Worm (Caenorhabditis elegans) whole organism, L4 larva: Measurements from ENCODE around the gene F45D3.4.

Experiments used
- F10B5.3 ChIP-seq: sonication (generic microtip); optimal IDR thresholded peaks from 2 replicates; lab custom pipeline; 2016; ENCODE audit warnings: mild to moderate bottlenecking, missing genetic modification characterization, missing compliant biosample characterization
- F37D6.2 ChIP-seq: sonication (generic microtip); optimal IDR thresholded peaks from 2 replicates; lab custom pipeline; 2016; ENCODE audit warnings: mild to moderate bottlenecking, missing genetic modification characterization, missing compliant biosample characterization
- F49E8.2 ChIP-seq: sonication (generic microtip); optimal IDR thresholded peaks from 2 replicates; lab custom pipeline; 2016; ENCODE audit warnings: missing compliant biosample characterization, mild to moderate bottlenecking, missing genetic modification characterization, borderline replicate concordance
- T26A8.4 ChIP-seq: fragments of 200-800 bp; sonication (Bioruptor generic); IDR thresholded peaks from 2 replicates; pipeline ENCODE4 v1.3.6; 2022; ENCODE audit warnings: missing genetic modification characterization, missing compliant biosample characterization
- Y5F2A.4 ChIP-seq: fragments of 200-800 bp; sonication (Bioruptor generic); optimal IDR thresholded peaks from 2 replicates; lab custom pipeline; 2018; ENCODE audit warnings: mild to moderate bottlenecking, missing genetic modification characterization, missing compliant biosample characterization
- Y75B8A.6 ChIP-seq: fragments of 200-800 bp; sonication (Bioruptor generic); IDR thresholded peaks from 2 replicates; pipeline ENCODE4 v1.3.6; 2022; ENCODE audit warnings: missing genetic modification reagents, missing genetic modification characterization, missing compliant biosample characterization
- aly-2 ChIP-seq: sonication (generic microtip); optimal IDR thresholded peaks from 2 replicates; lab custom pipeline; 2018; ENCODE audit warnings: missing biosample characterization, missing genetic modification characterization
- arid-1 ChIP-seq: fragments of 200-800 bp; sonication (Bioruptor generic); conservative IDR thresholded peaks from 2 replicates; pipeline ENCODE4 v1.3.6; 2022; ENCODE audit warnings: missing genetic modification reagents, missing genetic modification characterization, missing compliant biosample characterization
- attf-4 ChIP-seq: sonication (generic microtip); optimal IDR thresholded peaks from 3 replicates; lab custom pipeline; 2017; ENCODE audit warnings: missing biosample characterization, missing genetic modification characterization
- ceh-20 ChIP-seq: fragments of 200-800 bp; sonication (Bioruptor generic); IDR thresholded peaks from 2 replicates; pipeline ENCODE4 v1.3.6; 2022; ENCODE audit warnings: missing genetic modification reagents, missing genetic modification characterization, missing compliant biosample characterization
- ceh-32 ChIP-seq: sonication (generic microtip); optimal IDR thresholded peaks from 2 replicates; lab custom pipeline; 2016; ENCODE audit warnings: mild to moderate bottlenecking, missing genetic modification characterization, missing compliant biosample characterization; ENCODE audit not compliant: poor library complexity
- ceh-44 ChIP-seq: fragments of 200-800 bp; sonication (Bioruptor generic); IDR thresholded peaks from 2 replicates; pipeline ENCODE4 v1.3.6; 2022; ENCODE audit warnings: missing genetic modification reagents, missing genetic modification characterization, missing compliant biosample characterization
- ceh-82 ChIP-seq: sonication (generic microtip); optimal IDR thresholded peaks from 2 replicates; lab custom pipeline; 2017; ENCODE audit warnings: missing biosample characterization, missing genetic modification characterization
- cey-2 ChIP-seq: sonication (generic microtip); optimal IDR thresholded peaks from 3 replicates; lab custom pipeline; 2017; ENCODE audit warnings: missing genetic modification characterization, mild to moderate bottlenecking, missing compliant biosample characterization, antibody characterized with exemption, borderline replicate concordance; ENCODE audit not compliant: insufficient read depth
- daf-16 ChIP-seq, 3 experiments: sonication (generic microtip); optimal IDR thresholded peaks; 2 replicates each; lab custom pipeline; 2016 to 2017; ENCODE audit warnings: missing genetic modification characterization in 3 of 3, missing genetic modification reagents in 3 of 3, mild to moderate bottlenecking in 2 of 3, missing compliant biosample characterization in 2 of 3, missing biosample characterization in 1 of 3, moderate library complexity in 1 of 3
- daf-19 ChIP-seq: fragments of 200-800 bp; sonication (Bioruptor generic); conservative IDR thresholded peaks from 2 replicates; pipeline ENCODE4 v1.3.6; 2022; ENCODE audit warnings: missing genetic modification characterization, missing compliant biosample characterization
- dmd-6 ChIP-seq: fragments of 200-800 bp; sonication (Bioruptor generic); IDR thresholded peaks from 2 replicates; pipeline ENCODE4 v1.3.6; 2022; ENCODE audit warnings: missing genetic modification reagents, missing genetic modification characterization, missing compliant biosample characterization
- dmd-8 ChIP-seq: fragments of 200-800 bp; sonication (Bioruptor generic); IDR thresholded peaks from 2 replicates; pipeline ENCODE4 v1.3.6; 2022; ENCODE audit warnings: missing genetic modification characterization, missing compliant biosample characterization
- dve-1 ChIP-seq: sonication (generic microtip); optimal IDR thresholded peaks from 2 replicates; lab custom pipeline; 2017; ENCODE audit warnings: antibody characterized with exemption, mild to moderate bottlenecking, missing genetic modification characterization, missing compliant biosample characterization; ENCODE audit not compliant: insufficient read depth
- fkh-10 ChIP-seq: fragments of 150-350 bp; optimal IDR thresholded peaks from 2 replicates; lab custom pipeline; 2014; ENCODE audit warnings: missing biosample characterization, missing genetic modification reagents, missing genetic modification characterization
- hlh-30 ChIP-seq: sonication (generic microtip); optimal IDR thresholded peaks from 2 replicates; lab custom pipeline; 2017; ENCODE audit warnings: antibody characterized with exemption, mild to moderate bottlenecking, missing genetic modification characterization, missing compliant biosample characterization; ENCODE audit not compliant: insufficient read depth
- lin-15B ChIP-seq: fragments of 150-350 bp; sonication (generic microtip); optimal IDR thresholded peaks from 3 replicates; lab custom pipeline; 2014; ENCODE audit warnings: missing biosample characterization, missing genetic modification characterization
- lsy-2 ChIP-seq, 2 experiments: fragments of 150-350 bp in 1 of 2; sonication (generic microtip) in 1 of 2; optimal IDR thresholded peaks; 2 replicates each; lab custom pipeline; 2014 to 2017; ENCODE audit warnings: missing biosample characterization in 2 of 2, missing genetic modification characterization in 2 of 2
- madf-9 ChIP-seq: fragments of 200-800 bp; sonication (Bioruptor generic); conservative IDR thresholded peaks from 2 replicates; pipeline ENCODE4 v1.3.6; 2022; ENCODE audit warnings: missing genetic modification reagents, missing genetic modification characterization, missing compliant biosample characterization
- mdt-29 ChIP-seq: fragments of 200-800 bp; sonication (Bioruptor generic); IDR thresholded peaks from 2 replicates; pipeline ENCODE4 v1.3.6; 2022; ENCODE audit warnings: missing genetic modification reagents, missing genetic modification characterization, missing compliant biosample characterization
- nhr-10 ChIP-seq: fragments of 150-350 bp; optimal IDR thresholded peaks from 2 replicates; lab custom pipeline; 2014; ENCODE audit warnings: missing biosample characterization, missing genetic modification characterization
- nhr-111 ChIP-seq: fragments of 200-800 bp; sonication (Bioruptor generic); optimal IDR thresholded peaks from 2 replicates; lab custom pipeline; 2018; ENCODE audit warnings: mild to moderate bottlenecking, missing genetic modification characterization, missing compliant biosample characterization
- nhr-41 ChIP-seq: fragments of 200-800 bp; sonication (Bioruptor generic); IDR thresholded peaks from 2 replicates; pipeline ENCODE4 v1.3.6; 2022; ENCODE audit warnings: missing genetic modification reagents, missing genetic modification characterization, missing compliant biosample characterization
- nhr-48 ChIP-seq: sonication (generic microtip); optimal IDR thresholded peaks from 2 replicates; lab custom pipeline; 2016; ENCODE audit warnings: mild to moderate bottlenecking, missing genetic modification characterization, missing compliant biosample characterization
- nhr-6 ChIP-seq: fragments of 150-350 bp; optimal IDR thresholded peaks from 2 replicates; lab custom pipeline; 2014; ENCODE audit warnings: missing biosample characterization, missing genetic modification characterization
- nhr-77 ChIP-seq: fragments of 150-350 bp; optimal IDR thresholded peaks from 2 replicates; lab custom pipeline; 2014; ENCODE audit warnings: missing biosample characterization, missing genetic modification characterization
- pha-4 ChIP-seq, 2 experiments: fragments of 150-350 bp in 1 of 2; fragments of 200-800 bp in 1 of 2; sonication (Bioruptor generic) in 1 of 2; IDR thresholded peaks in 1 of 2; optimal IDR thresholded peaks in 1 of 2; 2 replicates each; pipeline versions ENCODE4 v1.3.6 to Lab custom; 2014 to 2022; ENCODE audit warnings: missing genetic modification characterization in 2 of 2, missing genetic modification reagents in 2 of 2, missing biosample characterization in 1 of 2, missing compliant biosample characterization in 1 of 2
- php-3 ChIP-seq: fragments of 200-800 bp; sonication (Bioruptor generic); IDR thresholded peaks from 2 replicates; pipeline ENCODE4 v1.3.6; 2022; ENCODE audit warnings: missing genetic modification reagents, missing genetic modification characterization, missing compliant biosample characterization
- rbr-2 ChIP-seq: sonication (generic microtip); optimal IDR thresholded peaks from 2 replicates; lab custom pipeline; 2016; ENCODE audit warnings: missing genotype, missing genetic modification characterization, missing compliant biosample characterization
- saeg-2 ChIP-seq: fragments of 200-800 bp; sonication (Bioruptor generic); IDR thresholded peaks from 2 replicates; pipeline ENCODE4 v1.3.6; 2022; ENCODE audit warnings: missing genetic modification reagents, missing genetic modification characterization, missing compliant biosample characterization
- set-16 ChIP-seq: fragments of 200-800 bp; sonication (Bioruptor generic); IDR thresholded peaks from 2 replicates; pipeline ENCODE4 v1.3.6; 2022; ENCODE audit warnings: missing genetic modification reagents, missing genetic modification characterization, missing compliant biosample characterization
- skn-1 ChIP-seq: fragments of 150-350 bp; optimal IDR thresholded peaks from 2 replicates; lab custom pipeline; 2014; ENCODE audit warnings: missing biosample characterization, missing genetic modification characterization
- spr-3 ChIP-seq: fragments of 200-800 bp; sonication (Bioruptor generic); optimal IDR thresholded peaks from 2 replicates; lab custom pipeline; 2018; ENCODE audit warnings: mild to moderate bottlenecking, missing genetic modification characterization, missing compliant biosample characterization
- tra-1 ChIP-seq: fragments of 200-800 bp; sonication (Bioruptor generic); IDR thresholded peaks from 2 replicates; pipeline ENCODE4 v1.3.6; 2022; ENCODE audit warnings: missing genetic modification reagents, missing genetic modification characterization, missing compliant biosample characterization
- unc-39 ChIP-seq: sonication (generic microtip); optimal IDR thresholded peaks from 2 replicates; lab custom pipeline; 2017; ENCODE audit warnings: missing biosample characterization, missing genetic modification characterization
- unc-62 ChIP-seq, 3 experiments: fragments of 150-350 bp in 1 of 3; sonication (generic microtip); optimal IDR thresholded peaks in 2 of 3; peaks in 1 of 3; 1 replicate in 1 of 3; 2 replicates in 2 of 3; lab custom pipeline; 2014 to 2017; ENCODE audit warnings: missing biosample characterization in 3 of 3, missing genetic modification characterization in 3 of 3, missing genetic modification reagents in 3 of 3, missing genotype in 1 of 3
- vab-7 ChIP-seq: fragments of 200-800 bp; sonication (Bioruptor generic); IDR thresholded peaks from 2 replicates; pipeline ENCODE4 v1.3.6; 2022; ENCODE audit warnings: missing genetic modification reagents, missing genetic modification characterization, missing compliant biosample characterization
- zag-1 ChIP-seq: fragments of 150-350 bp; optimal IDR thresholded peaks from 2 replicates; lab custom pipeline; 2014; ENCODE audit warnings: missing biosample characterization, missing genetic modification characterization
- zfp-2 ChIP-seq: sonication (generic microtip); optimal IDR thresholded peaks from 2 replicates; lab custom pipeline; 2016; ENCODE audit warnings: mild to moderate bottlenecking, missing genetic modification characterization, missing compliant biosample characterization
- zip-11 ChIP-seq: fragments of 200-800 bp; sonication (Bioruptor generic); IDR thresholded peaks from 2 replicates; pipeline ENCODE4 v1.3.6; 2022; ENCODE audit warnings: missing genetic modification characterization, missing compliant biosample characterization
- ztf-11 ChIP-seq: fragments of 150-350 bp; optimal IDR thresholded peaks from 2 replicates; lab custom pipeline; 2014; ENCODE audit warnings: missing biosample characterization, missing genetic modification characterization
- ztf-7 ChIP-seq: fragments of 150-350 bp; optimal IDR thresholded peaks from 2 replicates; lab custom pipeline; 2014; ENCODE audit warnings: missing biosample characterization, missing genetic modification characterization

The F45D3.4 gene

ce11 chrV:12570271-12570670 lies 17.3 kb upstream of the F45D3.4 start:
- TF ChIP-seq hlh-30 (tag; lab: Kevin White, UChicago) (no peak), Y75B8A.6 (GFP tag; lab: Robert Waterston, UW) (no peak), spr-3 (no peak), T26A8.4 (no peak), lin-15B (tag; lab: Kevin White, UChicago) (no peak), zag-1 (tag; lab: Kevin White, UChicago) (no peak), php-3 (no peak), ceh-32 (tag; lab: Kevin White, UChicago) (no peak), dve-1 (no peak), daf-19 (no peak), daf-16 (GFP tag; optimal IDR thresholded peaks at IDR 0.05; lab: Kevin White, UChicago) (no peak), daf-16 (tag; optimal IDR thresholded peaks at IDR 0.05; lab: Kevin White, UChicago) (no peak), nhr-6 (no peak), attf-4 (tag; lab: Kevin White, UChicago) (no peak), Y5F2A.4 (GFP tag; lab: Kevin White, UChicago) (no peak), vab-7 (no peak), ztf-7 (tag; lab: Kevin White, UChicago) (no peak), saeg-2 (GFP tag; lab: Robert Waterston, UW) (no peak), zip-11 (GFP tag; lab: Robert Waterston, UW) (no peak), dmd-6 (no peak), nhr-111 (GFP tag; lab: Kevin White, UChicago) (no peak)

ce11 chrV:12567850-12568249 lies 14.9 kb upstream of the F45D3.4 start, which contains the start of gene E02A10.4:
E02A10.4 (minus strand) TSS chrV:12567950.
- no peak for TF ChIP-seq cey-2 (tag; lab: Kevin White, UChicago)
- no peak for TF ChIP-seq set-16 (GFP tag; lab: Robert Waterston, UW)
- no peak for TF ChIP-seq pha-4 (GFP tag; IDR thresholded peaks at IDR 0.05; lab: Robert Waterston, UW)
- no peak for TF ChIP-seq pha-4 (tag; optimal IDR thresholded peaks at IDR 0.05; lab: Kevin White, UChicago)
- TF ChIP-seq ceh-44 (GFP tag; lab: Robert Waterston, UW), result no peak
- no peak for TF ChIP-seq nhr-41
- TF ChIP-seq madf-9 (GFP tag; lab: Robert Waterston, UW), result no peak
- no peak for TF ChIP-seq arid-1 (GFP tag; lab: Robert Waterston, UW)
- no peak for TF ChIP-seq ztf-11 (tag; lab: Kevin White, UChicago)
- no peak for TF ChIP-seq spr-3
- no peak for TF ChIP-seq ceh-20 (GFP tag; lab: Robert Waterston, UW)
- TF ChIP-seq dmd-8, result no peak
- no peak for TF ChIP-seq zfp-2 (tag; lab: Kevin White, UChicago)
- no peak for TF ChIP-seq nhr-48 (tag; lab: Kevin White, UChicago)
- no peak for TF ChIP-seq lsy-2 (tag; optimal IDR thresholded peaks at IDR 0.05; lab: Kevin White, UChicago)
- TF ChIP-seq, all 104 proteins: peak for 0

ce11 chrV:12567312-12567711 lies 14.3 kb upstream of the F45D3.4 start:
- TF ChIP-seq unc-62 (GFP tag; optimal IDR thresholded peaks at IDR 0.05 in 1 of 2; lab: Kevin White, UChicago) (peak in 1 of 2 experiments; percentile 97), unc-62 (tag; optimal IDR thresholded peaks at IDR 0.05; lab: Kevin White, UChicago) (no peak), nhr-10 (tag; lab: Kevin White, UChicago) (no peak)

- no peak for TF ChIP-seq F37D6.2 (tag; lab: Kevin White, UChicago)
- TF ChIP-seq ceh-82 (tag; lab: Kevin White, UChicago), result no peak
- TF ChIP-seq F49E8.2 (tag; lab: Kevin White, UChicago), result no peak
- no peak for TF ChIP-seq F10B5.3 (tag; lab: Kevin White, UChicago)
- TF ChIP-seq nhr-48 (tag; lab: Kevin White, UChicago), result no peak
- TF ChIP-seq nhr-77 (tag; lab: Kevin White, UChicago), result no peak
- TF ChIP-seq rbr-2 (tag; lab: Kevin White, UChicago), result no peak
- no peak for TF ChIP-seq tra-1
- TF ChIP-seq fkh-10 (GFP tag; lab: Kevin White, UChicago), result no peak
- TF ChIP-seq aly-2, result no peak
- TF ChIP-seq ceh-20 (GFP tag; lab: Robert Waterston, UW), result no peak
- no peak for TF ChIP-seq skn-1 (tag; lab: Kevin White, UChicago)
- TF ChIP-seq unc-39 (tag; lab: Kevin White, UChicago), result no peak
- TF ChIP-seq mdt-29 (GFP tag; lab: Robert Waterston, UW), result no peak
- TF ChIP-seq arid-1 (GFP tag; lab: Robert Waterston, UW), result no peak
Measured at ce11 chrV:12564902-12565301, 11.9 kb upstream of the F45D3.4 start.
